Fruit fly (Drosophila melanogaster) Kc167 (cell line): Measurements from ENCODE around the gene CG14543.

Source experiments
- Myc ChIP-seq: fragments of >200 bp; optimal IDR thresholded peaks from 2 replicates; lab custom pipeline; 2017; ENCODE audit warnings: missing external identifiers
- Sin3A ChIP-seq: fragments of >200 bp; optimal IDR thresholded peaks from 2 replicates; lab custom pipeline; 2018; ENCODE audit warnings: missing external identifiers
- h ChIP-seq: fragments of >200 bp; optimal IDR thresholded peaks from 3 replicates; lab custom pipeline; 2018; ENCODE audit warnings: missing external identifiers
- insv ChIP-seq: fragments of >200 bp; optimal IDR thresholded peaks from 3 replicates; lab custom pipeline; 2018; ENCODE audit warnings: missing external identifiers
- psq ChIP-seq: fragments of >200 bp; optimal IDR thresholded peaks from 2 replicates; lab custom pipeline; 2017; ENCODE audit warnings: missing external identifiers
- ttk ChIP-seq: sonication (Bioruptor generic); optimal IDR thresholded peaks from 2 replicates; lab custom pipeline; 2017; ENCODE audit warnings: missing external identifiers

- no peak for TF ChIP-seq psq (lab: Kevin White, UChicago)
- TF ChIP-seq Myc = no peak
- no peak for TF ChIP-seq Sin3A (lab: Kevin White, UChicago)
- no peak for TF ChIP-seq ttk (lab: Kevin White, UChicago)
- no peak for TF ChIP-seq insv (lab: Kevin White, UChicago)
- TF ChIP-seq h = no peak
These were observed 18.8 kb downstream of the CG14543 start for dm6 chr3R:26075252-26075651.
